Worm (Caenorhabditis elegans) whole organism, L4 larva: ENCODE data around the gene cyy-1.
A peak's percentile ranks its signal among the peaks of the same experiment; 100 is the strongest.

Source experiments
- F26F4.8 ChIP-seq: fragments of 200-800 bp; sonication (Bioruptor generic); conservative IDR thresholded peaks from 2 replicates; pipeline ENCODE4 v1.3.6; 2022; ENCODE audit warnings: missing genetic modification characterization, missing compliant biosample characterization
- F37D6.2 ChIP-seq: sonication (generic microtip); optimal IDR thresholded peaks from 2 replicates; lab custom pipeline; 2016; ENCODE audit warnings: mild to moderate bottlenecking, missing genetic modification characterization, missing compliant biosample characterization
- F44E2.7 ChIP-seq: fragments of 200-800 bp; sonication (Bioruptor generic); IDR thresholded peaks from 2 replicates; pipeline ENCODE4 v2.1.2; 2022; ENCODE audit warnings: missing genetic modification characterization, missing compliant biosample characterization
- R02D3.7 ChIP-seq: fragments of 150-350 bp; sonication (generic microtip); optimal IDR thresholded peaks from 3 replicates; lab custom pipeline; 2014; ENCODE audit warnings: missing biosample characterization, missing genetic modification characterization
- T20F7.1 ChIP-seq: fragments of 200-800 bp; sonication (Bioruptor generic); optimal IDR thresholded peaks from 2 replicates; lab custom pipeline; 2018; ENCODE audit warnings: mild to moderate bottlenecking, missing genetic modification characterization, missing compliant biosample characterization
- T26A8.4 ChIP-seq: fragments of 200-800 bp; sonication (Bioruptor generic); IDR thresholded peaks from 2 replicates; pipeline ENCODE4 v1.3.6; 2022; ENCODE audit warnings: missing genetic modification characterization, missing compliant biosample characterization
- Y48G9A.11 ChIP-seq: fragments of 200-800 bp; sonication (Bioruptor generic); IDR thresholded peaks from 2 replicates; pipeline ENCODE4 v1.3.6; 2022; ENCODE audit warnings: missing genetic modification reagents, missing genetic modification characterization, missing compliant biosample characterization
- Y5F2A.4 ChIP-seq: fragments of 200-800 bp; sonication (Bioruptor generic); optimal IDR thresholded peaks from 2 replicates; lab custom pipeline; 2018; ENCODE audit warnings: mild to moderate bottlenecking, missing genetic modification characterization, missing compliant biosample characterization
- Y75B8A.6 ChIP-seq: fragments of 200-800 bp; sonication (Bioruptor generic); IDR thresholded peaks from 2 replicates; pipeline ENCODE4 v1.3.6; 2022; ENCODE audit warnings: missing genetic modification reagents, missing genetic modification characterization, missing compliant biosample characterization
- ZK546.5 ChIP-seq, 2 experiments: sonication (generic microtip); optimal IDR thresholded peaks; 2 replicates each; lab custom pipeline; 2017; ENCODE audit warnings: missing biosample characterization in 2 of 2, missing genetic modification characterization in 2 of 2
- aly-2 ChIP-seq: sonication (generic microtip); optimal IDR thresholded peaks from 2 replicates; lab custom pipeline; 2018; ENCODE audit warnings: missing biosample characterization, missing genetic modification characterization
- ama-1 ChIP-seq: fragments of 150-350 bp; optimal IDR thresholded peaks from 2 replicates; lab custom pipeline; 2014; ENCODE audit warnings: inconsistent platforms, mixed read lengths
- attf-4 ChIP-seq: sonication (generic microtip); optimal IDR thresholded peaks from 3 replicates; lab custom pipeline; 2017; ENCODE audit warnings: missing biosample characterization, missing genetic modification characterization
- ceh-28 ChIP-seq: fragments of 150-350 bp; optimal IDR thresholded peaks from 2 replicates; lab custom pipeline; 2014; ENCODE audit warnings: missing biosample characterization, missing genetic modification reagents, missing genetic modification characterization
- ceh-44 ChIP-seq: fragments of 200-800 bp; sonication (Bioruptor generic); IDR thresholded peaks from 2 replicates; pipeline ENCODE4 v1.3.6; 2022; ENCODE audit warnings: missing genetic modification reagents, missing genetic modification characterization, missing compliant biosample characterization
- ceh-62 ChIP-seq: sonication (generic microtip); optimal IDR thresholded peaks from 2 replicates; lab custom pipeline; 2017; ENCODE audit warnings: missing biosample characterization, missing genetic modification characterization
- ces-1 ChIP-seq: fragments of 150-350 bp; sonication (generic microtip); optimal IDR thresholded peaks from 4 replicates; lab custom pipeline; 2014; ENCODE audit warnings: missing biosample characterization, missing genetic modification reagents, missing genetic modification characterization
- cey-2 ChIP-seq: sonication (generic microtip); optimal IDR thresholded peaks from 3 replicates; lab custom pipeline; 2017; ENCODE audit warnings: missing genetic modification characterization, mild to moderate bottlenecking, missing compliant biosample characterization, antibody characterized with exemption, borderline replicate concordance; ENCODE audit not compliant: insufficient read depth
- ctbp-1 ChIP-seq: fragments of 200-800 bp; sonication (Bioruptor generic); IDR thresholded peaks from 2 replicates; pipeline ENCODE4 v1.3.6; 2022; ENCODE audit warnings: missing genetic modification reagents, missing genetic modification characterization, missing compliant biosample characterization
- daf-16 ChIP-seq, 3 experiments: sonication (generic microtip); optimal IDR thresholded peaks; 2 replicates each; lab custom pipeline; 2016 to 2017; ENCODE audit warnings: missing genetic modification characterization in 3 of 3, missing genetic modification reagents in 3 of 3, mild to moderate bottlenecking in 2 of 3, missing compliant biosample characterization in 2 of 3, missing biosample characterization in 1 of 3, moderate library complexity in 1 of 3
- dmd-8 ChIP-seq: fragments of 200-800 bp; sonication (Bioruptor generic); IDR thresholded peaks from 2 replicates; pipeline ENCODE4 v1.3.6; 2022; ENCODE audit warnings: missing genetic modification characterization, missing compliant biosample characterization
- dmd-9 ChIP-seq: fragments of 200-800 bp; sonication (Bioruptor generic); IDR thresholded peaks from 2 replicates; pipeline ENCODE4 v1.3.6; 2022; ENCODE audit warnings: missing genetic modification reagents, missing genetic modification characterization, missing compliant biosample characterization
- duxl-1 ChIP-seq: sonication (generic microtip); optimal IDR thresholded peaks from 2 replicates; lab custom pipeline; 2016; ENCODE audit warnings: mild to moderate bottlenecking, missing genetic modification characterization, moderate library complexity, missing compliant biosample characterization; ENCODE audit not compliant: poor library complexity
- dve-1 ChIP-seq: sonication (generic microtip); optimal IDR thresholded peaks from 2 replicates; lab custom pipeline; 2017; ENCODE audit warnings: antibody characterized with exemption, mild to moderate bottlenecking, missing genetic modification characterization, missing compliant biosample characterization; ENCODE audit not compliant: insufficient read depth
- egl-43 ChIP-seq: fragments of 200-800 bp; sonication (Bioruptor generic); IDR thresholded peaks from 2 replicates; pipeline ENCODE4 v1.3.6; 2022; ENCODE audit warnings: missing genetic modification reagents, missing genetic modification characterization, missing compliant biosample characterization
- fkh-10 ChIP-seq: fragments of 150-350 bp; optimal IDR thresholded peaks from 2 replicates; lab custom pipeline; 2014; ENCODE audit warnings: missing biosample characterization, missing genetic modification reagents, missing genetic modification characterization
- gei-8 ChIP-seq: fragments of 200-800 bp; sonication (Bioruptor generic); optimal IDR thresholded peaks from 2 replicates; lab custom pipeline; 2018; ENCODE audit warnings: mild to moderate bottlenecking, missing genetic modification characterization, missing compliant biosample characterization
- hlh-11 ChIP-seq: fragments of 200-800 bp; sonication (Bioruptor generic); optimal IDR thresholded peaks from 2 replicates; lab custom pipeline; 2018; ENCODE audit warnings: mild to moderate bottlenecking, missing genetic modification characterization, missing compliant biosample characterization
- hmg-1.1 ChIP-seq: fragments of 200-800 bp; sonication (Bioruptor generic); IDR thresholded peaks from 2 replicates; pipeline ENCODE4 v1.3.6; 2022; ENCODE audit warnings: missing genetic modification reagents, missing genetic modification characterization, missing compliant biosample characterization
- jun-1 ChIP-seq: fragments of 150-350 bp; optimal IDR thresholded peaks from 2 replicates; lab custom pipeline; 2014; ENCODE audit warnings: missing biosample characterization, missing genetic modification reagents, missing genetic modification characterization
- lin-13 ChIP-seq: fragments of 150-350 bp; optimal IDR thresholded peaks from 2 replicates; lab custom pipeline; 2014; ENCODE audit warnings: missing biosample characterization, missing genetic modification reagents, missing genetic modification characterization
- lin-15B ChIP-seq: fragments of 150-350 bp; sonication (generic microtip); optimal IDR thresholded peaks from 3 replicates; lab custom pipeline; 2014; ENCODE audit warnings: missing biosample characterization, missing genetic modification characterization
- lin-29 ChIP-seq: fragments of 200-800 bp; sonication (Bioruptor generic); IDR thresholded peaks from 2 replicates; pipeline ENCODE4 v1.3.6; 2022; ENCODE audit warnings: missing genetic modification reagents, missing genetic modification characterization, missing compliant biosample characterization
- madf-5 ChIP-seq, 2 experiments: fragments of 200-800 bp; sonication (Bioruptor generic); IDR thresholded peaks; 2 replicates each; pipeline ENCODE4 v1.3.6; 2022; ENCODE audit warnings: missing compliant biosample characterization in 2 of 2, missing genetic modification characterization in 2 of 2
- madf-9 ChIP-seq: fragments of 200-800 bp; sonication (Bioruptor generic); conservative IDR thresholded peaks from 2 replicates; pipeline ENCODE4 v1.3.6; 2022; ENCODE audit warnings: missing genetic modification reagents, missing genetic modification characterization, missing compliant biosample characterization
- mes-2 ChIP-seq: sonication (generic microtip); optimal IDR thresholded peaks from 2 replicates; lab custom pipeline; 2016; ENCODE audit warnings: missing genotype, mild to moderate bottlenecking, missing genetic modification characterization, missing compliant biosample characterization; ENCODE audit not compliant: poor library complexity, severe bottlenecking
- mxl-2 ChIP-seq: fragments of 200-800 bp; sonication (Bioruptor generic); conservative IDR thresholded peaks from 2 replicates; pipeline ENCODE4 v1.3.6; 2022; ENCODE audit warnings: missing genetic modification reagents, missing genetic modification characterization, missing compliant biosample characterization
- nhr-102 ChIP-seq: sonication (generic microtip); optimal IDR thresholded peaks from 2 replicates; lab custom pipeline; 2016; ENCODE audit warnings: mild to moderate bottlenecking, missing genetic modification characterization, moderate library complexity, missing compliant biosample characterization
- nhr-111 ChIP-seq: fragments of 200-800 bp; sonication (Bioruptor generic); optimal IDR thresholded peaks from 2 replicates; lab custom pipeline; 2018; ENCODE audit warnings: mild to moderate bottlenecking, missing genetic modification characterization, missing compliant biosample characterization
- nhr-237 ChIP-seq: sonication (generic microtip); optimal IDR thresholded peaks from 2 replicates; lab custom pipeline; 2017; ENCODE audit warnings: missing biosample characterization, missing genetic modification characterization
- nhr-25 ChIP-seq: sonication (generic microtip); optimal IDR thresholded peaks from 2 replicates; lab custom pipeline; 2017; ENCODE audit warnings: missing genetic modification characterization, mild to moderate bottlenecking, missing compliant biosample characterization, antibody characterized with exemption, moderate library complexity, borderline replicate concordance; ENCODE audit not compliant: insufficient read depth
- nhr-28 ChIP-seq: fragments of 150-350 bp; optimal IDR thresholded peaks from 2 replicates; lab custom pipeline; 2014; ENCODE audit warnings: missing biosample characterization, missing genetic modification characterization
- nhr-42 ChIP-seq: fragments of 200-800 bp; sonication (Bioruptor generic); IDR thresholded peaks from 2 replicates; pipeline ENCODE4 v1.3.6; 2022; ENCODE audit warnings: missing genetic modification characterization, missing compliant biosample characterization
- nhr-6 ChIP-seq: fragments of 150-350 bp; optimal IDR thresholded peaks from 2 replicates; lab custom pipeline; 2014; ENCODE audit warnings: missing biosample characterization, missing genetic modification characterization
- php-3 ChIP-seq: fragments of 200-800 bp; sonication (Bioruptor generic); IDR thresholded peaks from 2 replicates; pipeline ENCODE4 v1.3.6; 2022; ENCODE audit warnings: missing genetic modification reagents, missing genetic modification characterization, missing compliant biosample characterization
- rbr-2 ChIP-seq: sonication (generic microtip); optimal IDR thresholded peaks from 2 replicates; lab custom pipeline; 2016; ENCODE audit warnings: missing genotype, missing genetic modification characterization, missing compliant biosample characterization
- snpc-4 ChIP-seq: fragments of 150-350 bp; optimal IDR thresholded peaks from 2 replicates; lab custom pipeline; 2014; ENCODE audit warnings: missing biosample characterization, missing genetic modification characterization
- tag-97 ChIP-seq: fragments of 200-800 bp; sonication (Bioruptor generic); IDR thresholded peaks from 2 replicates; pipeline ENCODE4 v1.3.6; 2022; ENCODE audit warnings: missing genetic modification characterization, missing compliant biosample characterization
- unc-39 ChIP-seq: sonication (generic microtip); optimal IDR thresholded peaks from 2 replicates; lab custom pipeline; 2017; ENCODE audit warnings: missing biosample characterization, missing genetic modification characterization
- vab-7 ChIP-seq: fragments of 200-800 bp; sonication (Bioruptor generic); IDR thresholded peaks from 2 replicates; pipeline ENCODE4 v1.3.6; 2022; ENCODE audit warnings: missing genetic modification reagents, missing genetic modification characterization, missing compliant biosample characterization
- zip-2 ChIP-seq: fragments of 150-350 bp; optimal IDR thresholded peaks from 2 replicates; lab custom pipeline; 2014; ENCODE audit warnings: missing biosample characterization, missing genetic modification characterization

cyy-1 gene

DNA sequence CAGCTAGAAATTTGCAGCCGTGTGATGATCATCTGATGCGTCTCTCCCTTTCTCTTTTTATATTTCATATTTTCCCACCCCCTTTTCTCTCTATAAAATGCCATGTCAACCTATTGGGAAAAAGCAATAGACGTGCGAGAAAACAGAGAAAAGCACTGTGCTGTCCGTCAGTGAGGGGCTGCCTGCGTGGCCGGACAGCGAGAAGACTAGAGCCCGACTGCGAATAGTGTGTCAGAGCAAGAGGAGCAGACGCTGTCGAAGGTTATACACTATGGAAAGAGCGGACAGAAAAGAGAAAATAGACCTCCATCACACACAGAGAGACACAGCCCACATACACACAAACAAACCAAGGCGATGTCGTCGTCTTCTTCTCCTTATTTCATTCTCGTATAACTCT lies 19.4 kb downstream of the cyy-1 start (continued):
- peak in 1 of 2 experiments; percentile 66 for TF ChIP-seq daf-16 (GFP tag; optimal IDR thresholded peaks at IDR 0.05; lab: Kevin White, UChicago)
- peak; percentile 90 for TF ChIP-seq daf-16 (tag; optimal IDR thresholded peaks at IDR 0.05; lab: Kevin White, UChicago)
- TF ChIP-seq fkh-10 (GFP tag; lab: Kevin White, UChicago), result no peak
- TF ChIP-seq tag-97, result no peak
- TF ChIP-seq zip-2, result no peak
- TF ChIP-seq php-3 (GFP tag; lab: Robert Waterston, UW), result 0 out of 2 replicates have a peak, but pooled peaks have one; percentile 6
- TF ChIP-seq ceh-44 (GFP tag; lab: Robert Waterston, UW), result no peak
- TF ChIP-seq nhr-42 (GFP tag; lab: Robert Waterston, UW), result 0 out of 2 replicates have a peak, but pooled peaks have one; percentile 12
- no peak for TF ChIP-seq madf-5 (GFP tag; IDR thresholded peaks at IDR 0.05; lab: Robert Waterston, UW)
- no peak for TF ChIP-seq dmd-8
- TF ChIP-seq duxl-1 (tag; lab: Kevin White, UChicago), result peak; percentile 74
- TF ChIP-seq mxl-2 (GFP tag; lab: Robert Waterston, UW), result no peak
- TF ChIP-seq dmd-9 (GFP tag; lab: Robert Waterston, UW), result no peak
- TF ChIP-seq lin-13 (GFP tag; lab: Kevin White, UChicago), result no peak
- peak; percentile 82 for TF ChIP-seq T20F7.1
- peak; percentile 87 for TF ChIP-seq nhr-28 (tag; lab: Kevin White, UChicago)
- no peak for TF ChIP-seq ces-1 (GFP tag; lab: Kevin White, UChicago)
- no peak for TF ChIP-seq ama-1 (lab: Kevin White, UChicago)
- TF ChIP-seq snpc-4 (tag; lab: Kevin White, UChicago), result no peak
- TF ChIP-seq R02D3.7 (tag; lab: Kevin White, UChicago), result no peak
- TF ChIP-seq Y5F2A.4 (GFP tag; lab: Kevin White, UChicago), result no peak
- TF ChIP-seq F44E2.7, result no peak
- peak; percentile 76 for TF ChIP-seq egl-43 (GFP tag; lab: Robert Waterston, UW)
- peak; percentile 71; the same call in 1 of the 2 replicates for TF ChIP-seq hmg-1.1 (GFP tag; lab: Robert Waterston, UW)
- TF ChIP-seq lin-29, result no peak
- TF ChIP-seq Y48G9A.11 (GFP tag; lab: Robert Waterston, UW), result no peak
- no peak for TF ChIP-seq nhr-237 (tag; lab: Kevin White, UChicago)
- peak; percentile 40 for TF ChIP-seq nhr-6 (tag; lab: Kevin White, UChicago)
- TF ChIP-seq ZK546.5 (tag; optimal IDR thresholded peaks at IDR 0.05; lab: Kevin White, UChicago), result no peak
- no peak for TF ChIP-seq cey-2 (tag; lab: Kevin White, UChicago)
- TF ChIP-seq gei-8 (GFP tag; lab: Kevin White, UChicago), result no peak
- peak; percentile 64 for TF ChIP-seq T26A8.4
- no peak for TF ChIP-seq unc-39 (tag; lab: Kevin White, UChicago)
- TF ChIP-seq aly-2 (tag; lab: Kevin White, UChicago), result no peak
- TF ChIP-seq rbr-2 (tag; lab: Kevin White, UChicago), result peak; percentile 77
- no peak for TF ChIP-seq Y75B8A.6
- no peak for TF ChIP-seq ctbp-1 (GFP tag; lab: Robert Waterston, UW)
- peak; percentile 90 for TF ChIP-seq dve-1
- TF ChIP-seq ceh-62, result no peak
- no peak for TF ChIP-seq F26F4.8 (GFP tag; lab: Robert Waterston, UW)
- no peak for TF ChIP-seq nhr-111 (GFP tag; lab: Kevin White, UChicago)
- no peak for TF ChIP-seq madf-9
- TF ChIP-seq lin-15B, result no peak
- TF ChIP-seq F37D6.2, result peak; percentile 30
- TF ChIP-seq mes-2 (tag; lab: Kevin White, UChicago), result peak; percentile 79
- TF ChIP-seq nhr-102 (tag; lab: Kevin White, UChicago), result peak; percentile 66
- TF ChIP-seq hlh-11, result peak; percentile 89
- TF ChIP-seq attf-4 (tag; lab: Kevin White, UChicago), result no peak
- TF ChIP-seq ceh-28, result no peak
- TF ChIP-seq vab-7 (GFP tag; lab: Robert Waterston, UW), result 0 out of 2 replicates have a peak, but pooled peaks have one; percentile 22
- no peak for TF ChIP-seq nhr-25
- TF ChIP-seq jun-1 (tag; lab: Kevin White, UChicago), result peak; percentile 72
